Worm (Caenorhabditis elegans) whole organism, midembryonic: Measurements from ENCODE around the gene clec-50.

Source experiments
- cog-1 ChIP-seq: sonication (generic microtip); optimal IDR thresholded peaks from 2 replicates; lab custom pipeline; 2016; ENCODE audit warnings: missing genetic modification characterization, missing compliant biosample characterization
- ref-1 ChIP-seq: fragments of 200-800 bp; sonication (Bioruptor generic); conservative IDR thresholded peaks from 2 replicates; pipeline ENCODE4 v1.3.6; 2022; ENCODE audit warnings: missing genetic modification reagents, missing genetic modification characterization, missing compliant biosample characterization

DNA sequence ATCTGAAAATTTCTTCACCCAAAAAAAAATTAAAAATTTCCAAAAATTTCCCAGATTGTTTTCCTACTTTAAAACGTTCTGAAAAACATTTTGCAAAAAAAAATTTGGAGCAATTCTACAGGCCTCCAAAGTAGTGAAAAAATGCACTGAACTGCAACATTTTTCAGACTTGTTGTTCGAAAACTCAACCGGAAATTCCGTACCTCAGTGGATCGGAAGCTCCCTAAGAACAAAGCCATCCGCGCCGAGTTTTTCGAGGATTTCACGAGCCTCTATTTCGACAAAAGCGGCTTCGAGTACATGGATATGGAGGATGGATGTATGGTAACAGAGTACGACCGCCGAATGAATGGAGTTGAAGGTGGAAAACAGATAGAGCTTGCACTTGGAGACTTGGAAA is 17.1 kb downstream of the clec-50 start, which contains the start of gene fbxa-131:
- no peak for TF ChIP-seq ref-1
- no peak for TF ChIP-seq cog-1 (tag; lab: Kevin White, UChicago)
